Worm (Caenorhabditis elegans): ENCODE data around the gene M03A1.8.

ce11 chrII:4590086-4590485 is 29.9 kb downstream of the M03A1.8 start:
- TF ChIP-seq nhr-28 (tag; optimal IDR thresholded peaks at IDR 0.05), result no peak
- TF ChIP-seq lir-3 (tag; optimal IDR thresholded peaks at IDR 0.05; ENCODE audit: poor library complexity), result no peak
- TF ChIP-seq snpc-4 (tag; optimal IDR thresholded peaks at IDR 0.05), result no peak
- no peak for TF ChIP-seq blmp-1 (tag; optimal IDR thresholded peaks at IDR 0.05)
- no peak for TF ChIP-seq lin-15B (tag; optimal IDR thresholded peaks at IDR 0.05)
- no peak for TF ChIP-seq nhr-237 (tag; optimal IDR thresholded peaks at IDR 0.05)
- TF ChIP-seq fos-1 (tag; optimal IDR thresholded peaks at IDR 0.05), result no peak
